Fruit fly (Drosophila melanogaster) whole organism, embryonic: ENCODE results near the gene CheB93b.

Experiments used
- Bteb2 ChIP-seq: fragments of 200-800 bp; sonication (Bioruptor generic); optimal IDR thresholded peaks from 2 replicates; lab custom pipeline; 2016; ENCODE audit warnings: missing biosample characterization, missing genetic modification characterization
- CG11093 ChIP-seq: fragments of 200-800 bp; sonication (Bioruptor generic); IDR thresholded peaks from 3 replicates; pipeline ENCODE4 v1.3.6; 2022; ENCODE audit warnings: missing biosample characterization, missing genetic modification characterization
- CG11696 ChIP-seq: fragments of 200-800 bp; sonication (Bioruptor generic); IDR thresholded peaks from 2 replicates; pipeline ENCODE4 v1.3.6; 2022; ENCODE audit warnings: missing biosample characterization, missing genetic modification characterization
- CG12299 ChIP-seq: fragments of 200-800 bp; sonication (Bioruptor generic); optimal IDR thresholded peaks from 2 replicates; lab custom pipeline; 2018; ENCODE audit warnings: missing biosample characterization, mild to moderate bottlenecking, missing genetic modification characterization
- CG12391 ChIP-seq: fragments of 200-800 bp; sonication (Bioruptor generic); optimal IDR thresholded peaks from 3 replicates; lab custom pipeline; 2018; ENCODE audit warnings: missing biosample characterization, mild to moderate bottlenecking, missing genetic modification characterization, moderate library complexity
- CG12744 ChIP-seq: fragments of 200-800 bp; sonication (Bioruptor generic); optimal IDR thresholded peaks from 2 replicates; lab custom pipeline; 2016; ENCODE audit warnings: missing biosample characterization, missing genetic modification characterization
- CG13287 ChIP-seq: fragments of 200-800 bp; sonication (Bioruptor generic); IDR thresholded peaks from 2 replicates; pipeline ENCODE4 v1.3.6; 2022; ENCODE audit warnings: missing biosample characterization, missing genetic modification characterization; ENCODE audit not compliant: partially characterized antibody
- CG1603 ChIP-seq: fragments of 200-800 bp; sonication (Bioruptor generic); optimal IDR thresholded peaks from 2 replicates; lab custom pipeline; 2019; ENCODE audit warnings: missing biosample characterization, mild to moderate bottlenecking, missing genetic modification characterization, moderate library complexity
- CG1792 ChIP-seq: fragments of 200-800 bp; sonication (Bioruptor generic); optimal IDR thresholded peaks from 2 replicates; lab custom pipeline; 2016; ENCODE audit warnings: missing biosample characterization, missing genetic modification characterization
- CG32767 ChIP-seq: fragments of 200-800 bp; sonication (Bioruptor generic); IDR thresholded peaks from 2 replicates; pipeline ENCODE4 v1.3.6; 2022; ENCODE audit warnings: missing biosample characterization, missing genetic modification characterization
- CG4404 ChIP-seq: fragments of 200-800 bp; sonication (Bioruptor generic); IDR thresholded peaks from 2 replicates; pipeline ENCODE4 v1.3.6; 2022; ENCODE audit warnings: missing biosample characterization, missing genetic modification characterization
- CG6765 ChIP-seq: fragments of 200-800 bp; sonication (Bioruptor generic); optimal IDR thresholded peaks from 3 replicates; lab custom pipeline; 2017; ENCODE audit warnings: missing biosample characterization, mild to moderate bottlenecking, missing genetic modification characterization
- CG7556 ChIP-seq: fragments of 200-800 bp; sonication (Bioruptor generic); optimal IDR thresholded peaks from 2 replicates; lab custom pipeline; 2017; ENCODE audit warnings: missing biosample characterization, mild to moderate bottlenecking, missing genetic modification characterization
- CG7928 ChIP-seq: fragments of 200-800 bp; sonication (Bioruptor generic); optimal IDR thresholded peaks from 2 replicates; lab custom pipeline; 2017; ENCODE audit warnings: missing biosample characterization, mild to moderate bottlenecking, missing genetic modification characterization
- Dip2 ChIP-seq: fragments of 200-800 bp; sonication (Bioruptor generic); IDR thresholded peaks from 2 replicates; pipeline ENCODE4 v1.3.6; 2022; ENCODE audit warnings: missing biosample characterization, missing genetic modification characterization
- Dll ChIP-seq: fragments of 200-800 bp; sonication (Bioruptor generic); IDR thresholded peaks from 4 replicates; pipeline ENCODE4 v1.3.6; 2022; ENCODE audit warnings: missing biosample characterization, missing genetic modification characterization; ENCODE audit not compliant: partially characterized antibody
- Dref ChIP-seq: fragments of 200-800 bp; sonication (Bioruptor generic); IDR thresholded peaks from 2 replicates; pipeline ENCODE4 v1.3.6; 2022; ENCODE audit warnings: missing biosample characterization, missing genetic modification characterization
- E2f2 ChIP-seq: fragments of 200-800 bp; sonication (Bioruptor generic); IDR thresholded peaks from 2 replicates; pipeline ENCODE4 v1.3.6; 2022; ENCODE audit warnings: missing biosample characterization, missing genetic modification characterization
- Eip74EF ChIP-seq, 2 experiments: fragments of 200-800 bp in 1 of 2; fragments of >200 bp in 1 of 2; sonication (Bioruptor generic) in 1 of 2; optimal IDR thresholded peaks; 2 replicates each; lab custom pipeline; 2017 to 2019; ENCODE audit warnings: missing biosample characterization in 2 of 2, missing genetic modification characterization in 2 of 2, mild to moderate bottlenecking in 1 of 2, moderate library complexity in 1 of 2
- Ets97D ChIP-seq: fragments of 200-800 bp; sonication (Bioruptor generic); optimal IDR thresholded peaks from 3 replicates; lab custom pipeline; 2016; ENCODE audit warnings: missing biosample characterization, missing genetic modification characterization
- H2.0 ChIP-seq: fragments of 200-800 bp; sonication (Bioruptor generic); IDR thresholded peaks from 2 replicates; pipeline ENCODE4 v1.3.6; 2022; ENCODE audit warnings: missing biosample characterization, missing genetic modification characterization
- HLH3B ChIP-seq: fragments of 200-800 bp; sonication (Bioruptor generic); IDR thresholded peaks from 2 replicates; pipeline ENCODE4 v1.3.6; 2022; ENCODE audit warnings: missing biosample characterization, missing genetic modification characterization
- Hand ChIP-seq: fragments of 200-800 bp; sonication (Bioruptor generic); optimal IDR thresholded peaks from 2 replicates; lab custom pipeline; 2017; ENCODE audit warnings: mild to moderate bottlenecking, missing biosample characterization, missing genetic modification reagents, missing genetic modification characterization
- HmgD ChIP-seq: fragments of 200-800 bp; sonication (Bioruptor generic); optimal IDR thresholded peaks from 3 replicates; lab custom pipeline; 2016; ENCODE audit warnings: missing biosample characterization, missing genetic modification characterization
- Nf-YB ChIP-seq: fragments of 200-800 bp; sonication (Bioruptor generic); optimal IDR thresholded peaks from 3 replicates; lab custom pipeline; 2019; ENCODE audit warnings: missing biosample characterization, mild to moderate bottlenecking, missing genetic modification characterization, moderate library complexity
- Optix ChIP-seq: fragments of 200-800 bp; sonication (Bioruptor generic); IDR thresholded peaks from 3 replicates; pipeline ENCODE4 v1.3.6; 2022; ENCODE audit warnings: missing biosample characterization, missing genetic modification characterization
- Rfx ChIP-seq: fragments of 200-800 bp; sonication (Bioruptor generic); IDR thresholded peaks from 2 replicates; pipeline ENCODE4 v1.3.6; 2022; ENCODE audit warnings: missing biosample characterization, missing genetic modification characterization
- Rx ChIP-seq: fragments of 200-800 bp; sonication (Bioruptor generic); IDR thresholded peaks from 2 replicates; pipeline ENCODE4 v1.3.6; 2022; ENCODE audit warnings: missing biosample characterization, missing genetic modification characterization
- Scr ChIP-seq: fragments of 200-800 bp; sonication (Bioruptor generic); IDR thresholded peaks from 2 replicates; pipeline ENCODE4 v1.3.6; 2022; ENCODE audit warnings: missing biosample characterization, missing genetic modification characterization; ENCODE audit not compliant: partially characterized antibody
- Six4 ChIP-seq: fragments of 200-800 bp; sonication (Bioruptor generic); optimal IDR thresholded peaks from 2 replicates; lab custom pipeline; 2016; ENCODE audit warnings: missing biosample characterization, missing genetic modification characterization
- Tbp ChIP-seq: fragments of >200 bp; optimal IDR thresholded peaks from 2 replicates; lab custom pipeline; 2018; ENCODE audit warnings: missing biosample characterization, missing genetic modification characterization
- amos ChIP-seq: fragments of 200-800 bp; sonication (Bioruptor generic); IDR thresholded peaks from 2 replicates; pipeline ENCODE4 v1.3.6; 2022; ENCODE audit warnings: missing biosample characterization, missing genetic modification characterization; ENCODE audit not compliant: partially characterized antibody
- caup ChIP-seq: fragments of 200-800 bp; sonication (Bioruptor generic); optimal IDR thresholded peaks from 3 replicates; lab custom pipeline; 2017; ENCODE audit warnings: missing biosample characterization, mild to moderate bottlenecking, missing genetic modification characterization, moderate library complexity; ENCODE audit not compliant: severe bottlenecking
- cg ChIP-seq: fragments of 200-800 bp; sonication (Bioruptor generic); optimal IDR thresholded peaks from 3 replicates; lab custom pipeline; 2019; ENCODE audit warnings: missing biosample characterization, mild to moderate bottlenecking, missing genetic modification characterization, moderate library complexity
- dmrt99B ChIP-seq: fragments of 200-800 bp; sonication (Bioruptor generic); optimal IDR thresholded peaks from 2 replicates; lab custom pipeline; 2018; ENCODE audit warnings: missing biosample characterization, mild to moderate bottlenecking, missing genetic modification characterization, moderate library complexity
- gsb-n ChIP-seq: fragments of 200-800 bp; sonication (Bioruptor generic); optimal IDR thresholded peaks from 3 replicates; lab custom pipeline; 2018; ENCODE audit warnings: missing biosample characterization, mild to moderate bottlenecking, missing genetic modification characterization
- jumu ChIP-seq: fragments of 200-800 bp; sonication (Bioruptor generic); optimal IDR thresholded peaks from 3 replicates; lab custom pipeline; 2016; ENCODE audit warnings: missing biosample characterization, missing genetic modification characterization
- maf-S ChIP-seq: fragments of 200-800 bp; sonication (Bioruptor generic); optimal IDR thresholded peaks from 2 replicates; lab custom pipeline; 2016; ENCODE audit warnings: missing biosample characterization, missing genetic modification characterization
- mirr ChIP-seq: fragments of 200-800 bp; sonication (Bioruptor generic); optimal IDR thresholded peaks from 3 replicates; lab custom pipeline; 2018; ENCODE audit warnings: missing biosample characterization, mild to moderate bottlenecking, missing genetic modification characterization
- mld ChIP-seq: fragments of 200-800 bp; sonication (Bioruptor generic); IDR thresholded peaks from 3 replicates; pipeline ENCODE4 v1.3.6; 2022; ENCODE audit warnings: missing biosample characterization, missing genetic modification characterization; ENCODE audit not compliant: partially characterized antibody
- nom ChIP-seq: fragments of 200-800 bp; sonication (Bioruptor generic); optimal IDR thresholded peaks from 2 replicates; lab custom pipeline; 2017; ENCODE audit warnings: missing biosample characterization, missing genetic modification characterization, mild to moderate bottlenecking, moderate library complexity, missing genetic modification reagents
- org-1 ChIP-seq: fragments of 200-800 bp; sonication (Bioruptor generic); optimal IDR thresholded peaks from 2 replicates; lab custom pipeline; 2017; ENCODE audit warnings: missing biosample characterization, missing genetic modification characterization
- pan ChIP-seq, 4 experiments: fragments of >200 bp in 3 of 4; fragments of 200-800 bp in 1 of 4; sonication (Bioruptor generic) in 1 of 4; optimal IDR thresholded peaks in 3 of 4; IDR thresholded peaks in 1 of 4; 2 replicates each; pipeline versions ENCODE4 v1.3.6 to Lab custom; 2017 to 2022; ENCODE audit warnings: missing biosample characterization in 2 of 4, missing genetic modification characterization in 2 of 4, mixed read lengths in 1 of 4
- peb ChIP-seq: fragments of 200-800 bp; sonication (Bioruptor generic); IDR thresholded peaks from 2 replicates; pipeline ENCODE4 v1.3.6; 2022; ENCODE audit warnings: missing biosample characterization, missing genetic modification characterization
- pfk ChIP-seq: fragments of 200-800 bp; sonication (Bioruptor generic); optimal IDR thresholded peaks from 2 replicates; lab custom pipeline; 2018; ENCODE audit warnings: missing biosample characterization, mild to moderate bottlenecking, missing genetic modification characterization, moderate library complexity
- run ChIP-seq: fragments of 200-800 bp; sonication (Bioruptor generic); optimal IDR thresholded peaks from 3 replicates; lab custom pipeline; 2018; ENCODE audit warnings: missing biosample characterization, mild to moderate bottlenecking, missing genetic modification characterization
- sens-2 ChIP-seq: fragments of 200-800 bp; sonication (Bioruptor generic); IDR thresholded peaks from 2 replicates; pipeline ENCODE4 v1.3.6; 2022; ENCODE audit warnings: missing biosample characterization, missing genetic modification characterization
- tna ChIP-seq: fragments of 200-800 bp; sonication (Bioruptor generic); IDR thresholded peaks from 2 replicates; pipeline ENCODE4 v1.3.6; 2022; ENCODE audit warnings: missing biosample characterization, missing genetic modification characterization; ENCODE audit not compliant: partially characterized antibody
- wdn ChIP-seq: fragments of 200-800 bp; sonication (Bioruptor generic); IDR thresholded peaks from 2 replicates; pipeline ENCODE4 v1.3.6; 2022; ENCODE audit warnings: missing biosample characterization, missing genetic modification characterization
- z ChIP-seq: fragments of 200-800 bp; sonication (Bioruptor generic); IDR thresholded peaks from 3 replicates; pipeline ENCODE4 v1.3.6; 2022; ENCODE audit warnings: missing biosample characterization, missing genetic modification characterization

Gene CheB93b

dm6 chr3R:21376331-21376761 lies 32.6 kb upstream of the CheB93b start (continued):
- TF ChIP-seq Optix (GFP tag; lab: Robert Waterston, UW), result no peak; the same call in 2 of the 3 replicates
- TF ChIP-seq CG32767 (GFP tag; lab: Robert Waterston, UW), result peak; percentile 96
- TF ChIP-seq E2f2 (GFP tag; lab: Robert Waterston, UW), result peak; percentile 51
- TF ChIP-seq Six4 (GFP tag; lab: Kevin White, UChicago), result no peak
- peak; percentile 53; the same call in 1 of the 2 replicates for TF ChIP-seq amos
- no peak for TF ChIP-seq CG7556 (GFP tag; lab: Kevin White, UChicago)
- peak; percentile 53 for TF ChIP-seq caup
- TF ChIP-seq CG1792 (GFP tag; lab: Kevin White, UChicago), result no peak
- no peak for TF ChIP-seq Rx (GFP tag; lab: Robert Waterston, UW)
- TF ChIP-seq CG12744 (GFP tag; lab: Kevin White, UChicago), result no peak
- no peak for TF ChIP-seq sens-2 (GFP tag; lab: Robert Waterston, UW)
- TF ChIP-seq Eip74EF (GFP tag; optimal IDR thresholded peaks at IDR 0.05; lab: Kevin White, UChicago), result no peak
- no peak for TF ChIP-seq CG7928 (GFP tag; lab: Kevin White, UChicago)
- TF ChIP-seq H2.0 (GFP tag; lab: Robert Waterston, UW), result no peak
- peak; percentile 77 for TF ChIP-seq nom
- peak; percentile 78 for TF ChIP-seq gsb-n (tag; lab: Kevin White, UChicago)
- no peak for TF ChIP-seq dmrt99B (tag; lab: Kevin White, UChicago)
- peak; percentile 36 for TF ChIP-seq CG12299
- TF ChIP-seq Dref (GFP tag; lab: Robert Waterston, UW), result peak; percentile 36
- TF ChIP-seq Nf-YB (GFP tag; lab: Kevin White, UChicago), result peak; percentile 72
- TF ChIP-seq CG12391 (tag; lab: Kevin White, UChicago), result peak; percentile 10
- TF ChIP-seq CG11093, result no peak
- TF ChIP-seq HmgD (GFP tag; lab: Kevin White, UChicago), result peak; percentile 12
- no peak for TF ChIP-seq Dip2 (GFP tag; lab: Robert Waterston, UW)
- TF ChIP-seq Tbp, result no peak
- no peak for TF ChIP-seq z (GFP tag; lab: Robert Waterston, UW)
- TF ChIP-seq CG6765 (GFP tag; lab: Kevin White, UChicago), result peak; percentile 57
- TF ChIP-seq Scr (GFP tag; lab: Robert Waterston, UW), result no peak
- TF ChIP-seq jumu (GFP tag; lab: Kevin White, UChicago), result peak; percentile 11
- TF ChIP-seq cg, result peak; percentile 92
- no peak for TF ChIP-seq CG11696
- TF ChIP-seq maf-S (GFP tag; lab: Kevin White, UChicago), result no peak
- no peak for TF ChIP-seq pan (optimal IDR thresholded peaks at IDR 0.05; lab: Kevin White, UChicago)
- peak in 1 of 2 experiments; percentile 6 for TF ChIP-seq pan (GFP tag; optimal IDR thresholded peaks at IDR 0.05 in 1 of 2, IDR thresholded peaks at IDR 0.05 in 1 of 2)
- TF ChIP-seq CG13287 (GFP tag; lab: Robert Waterston, UW), result peak; percentile 75
- TF ChIP-seq CG1603 (tag; lab: Kevin White, UChicago), result peak; percentile 22
- peak; percentile 16; the same call in 1 of the 2 replicates for TF ChIP-seq HLH3B (GFP tag; lab: Robert Waterston, UW)
- no peak for TF ChIP-seq Bteb2 (GFP tag; lab: Kevin White, UChicago)
- TF ChIP-seq peb (GFP tag; lab: Robert Waterston, UW), result no peak
- TF ChIP-seq Ets97D (GFP tag; lab: Kevin White, UChicago), result peak; percentile 2
- no peak for TF ChIP-seq CG4404 (GFP tag; lab: Robert Waterston, UW)
- TF ChIP-seq org-1 (GFP tag; lab: Kevin White, UChicago), result peak; percentile 5
- no peak for TF ChIP-seq mld (GFP tag; lab: Robert Waterston, UW)
- peak; percentile 93 for TF ChIP-seq wdn (GFP tag; lab: Robert Waterston, UW)
- TF ChIP-seq run (tag; lab: Kevin White, UChicago), result no peak
- TF ChIP-seq tna (GFP tag; lab: Robert Waterston, UW), result no peak
- TF ChIP-seq mirr (GFP tag; lab: Kevin White, UChicago), result peak; percentile 84
- TF ChIP-seq Rfx (GFP tag; lab: Robert Waterston, UW), result peak; percentile 35; the same call in 1 of the 2 replicates
- peak; percentile 49 for TF ChIP-seq Hand (GFP tag; lab: Kevin White, UChicago)
- TF ChIP-seq Dll, result peak; percentile 14; the same call in 1 of the 4 replicates
- peak; percentile 58 for TF ChIP-seq pfk (GFP tag; lab: Kevin White, UChicago)
